Worm (Caenorhabditis elegans): ENCODE results near the gene C18A11.3.

Gene C18A11.3

DNA sequence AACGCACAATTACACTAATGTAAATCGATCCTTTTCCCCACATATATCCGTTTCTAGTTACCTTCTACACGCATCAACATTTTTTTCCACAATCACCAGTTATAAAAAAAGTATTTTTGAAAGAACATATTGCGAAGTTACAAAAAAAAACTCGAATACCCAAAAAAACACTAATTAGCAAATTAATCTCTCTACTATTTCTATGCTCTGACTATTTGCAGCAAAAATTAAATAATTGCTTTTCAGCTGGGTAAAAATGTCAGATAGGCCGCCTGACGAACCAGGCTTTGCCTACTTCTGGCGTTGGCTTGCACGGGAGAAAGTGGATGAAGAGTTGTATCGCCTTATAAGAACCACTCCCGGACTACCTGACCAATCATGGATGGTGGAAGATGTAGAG is 49.3 kb downstream of the C18A11.3 start, which contains the start of gene K07E3.1:
Gene K07E3.1, plus strand, starts transcription at position 247 of the 400 bp plus-strand sequence.
- no peak for TF ChIP-seq crh-2 (tag; optimal IDR thresholded peaks at IDR 0.05)
- TF ChIP-seq aly-2 (tag; optimal IDR thresholded peaks at IDR 0.05): no peak
- no peak for TF ChIP-seq lin-13 (GFP tag; optimal IDR thresholded peaks at IDR 0.05)
- no peak for TF ChIP-seq peb-1 (tag; optimal IDR thresholded peaks at IDR 0.05)
- TF ChIP-seq ztf-4 (tag; optimal IDR thresholded peaks at IDR 0.05): no peak
- no peak for TF ChIP-seq elt-3 (tag; optimal IDR thresholded peaks at IDR 0.05)
- TF ChIP-seq mab-5 (tag; optimal IDR thresholded peaks at IDR 0.05): no peak
- no peak for TF ChIP-seq C34F6.9 (tag; optimal IDR thresholded peaks at IDR 0.05)
- no peak for TF ChIP-seq nhr-11 (tag; optimal IDR thresholded peaks at IDR 0.05)
- no peak for TF ChIP-seq sma-3 (GFP tag; optimal IDR thresholded peaks at IDR 0.05)
- TF ChIP-seq sem-4 (tag; optimal IDR thresholded peaks at IDR 0.05): no peak
- TF ChIP-seq nhr-23 (tag; optimal IDR thresholded peaks at IDR 0.05): no peak
- TF ChIP-seq ZK546.5 (tag; optimal IDR thresholded peaks at IDR 0.05): no peak
- no peak for TF ChIP-seq nhr-25 (tag; optimal IDR thresholded peaks at IDR 0.05)
- no peak for TF ChIP-seq blmp-1 (tag; optimal IDR thresholded peaks at IDR 0.05; ENCODE audit: insufficient read depth)

All from whole organism, L2 larva.